Worm (Caenorhabditis elegans) whole organism, midembryonic: ENCODE results near the gene T02G5.7.

Experiments
- T22C8.4 ChIP-seq: fragments of 200-800 bp; sonication (Bioruptor generic); IDR thresholded peaks from 2 replicates; pipeline ENCODE4 v1.3.6; 2022; ENCODE audit warnings: missing genetic modification characterization, missing compliant biosample characterization
- flt-1 ChIP-seq: fragments of 200-800 bp; sonication (Bioruptor generic); IDR thresholded peaks from 2 replicates; pipeline ENCODE4 v1.3.6; 2022; ENCODE audit warnings: missing genetic modification characterization, missing compliant biosample characterization
- med-1 ChIP-seq: sonication (generic microtip); optimal IDR thresholded peaks from 2 replicates; lab custom pipeline; 2017; ENCODE audit warnings: missing genetic modification characterization, mild to moderate bottlenecking, missing compliant biosample characterization, antibody characterized with exemption, missing genetic modification reagents; ENCODE audit not compliant: insufficient read depth
- ref-1 ChIP-seq: fragments of 200-800 bp; sonication (Bioruptor generic); conservative IDR thresholded peaks from 2 replicates; pipeline ENCODE4 v1.3.6; 2022; ENCODE audit warnings: missing genetic modification reagents, missing genetic modification characterization, missing compliant biosample characterization
- ztf-23 ChIP-seq: fragments of 200-800 bp; sonication (Bioruptor generic); IDR thresholded peaks from 2 replicates; pipeline ENCODE4 v1.3.6; 2022; ENCODE audit warnings: missing genetic modification reagents, missing genetic modification characterization, missing compliant biosample characterization
- ztf-29 ChIP-seq: fragments of 200-800 bp; sonication (Bioruptor generic); IDR thresholded peaks from 2 replicates; pipeline ENCODE4 v1.3.6; 2022; ENCODE audit warnings: missing genetic modification reagents, missing genetic modification characterization, missing compliant biosample characterization

ce11 chrII:7095970-7096369, 20.6 kb downstream of the T02G5.7 start:
- TF ChIP-seq T22C8.4 (GFP tag; lab: Robert Waterston, UW), result no peak
- no peak for TF ChIP-seq ztf-29
- no peak for TF ChIP-seq ztf-23
- no peak for TF ChIP-seq med-1
- TF ChIP-seq ref-1, result no peak
- TF ChIP-seq flt-1 (GFP tag; lab: Robert Waterston, UW), result no peak
